Worm (Caenorhabditis elegans) whole organism, L4/young adult: ENCODE measurements around the gene W06B4.2.

Experiments used
- W03F9.2 ChIP-seq: fragments of 150-350 bp; optimal IDR thresholded peaks from 2 replicates; lab custom pipeline; 2014; ENCODE audit warnings: missing biosample characterization, missing genetic modification characterization
- dao-5 ChIP-seq: sonication (generic microtip); optimal IDR thresholded peaks from 2 replicates; lab custom pipeline; 2016; ENCODE audit warnings: missing genotype, missing genetic modification characterization, moderate library complexity, missing compliant biosample characterization
- him-1 ChIP-seq: sonication (generic microtip); optimal IDR thresholded peaks from 2 replicates; lab custom pipeline; 2016; ENCODE audit warnings: missing genotype, missing genetic modification reagents, missing genetic modification characterization, missing compliant biosample characterization

- no peak for TF ChIP-seq him-1
- no peak for TF ChIP-seq dao-5
- TF ChIP-seq W03F9.2 (tag; lab: Kevin White, UChicago), result no peak
Observed at ce11 chrII:4495844-4496243, 27.9 kb downstream of the W06B4.2 start.
